Worm (Caenorhabditis elegans): ENCODE results near the gene C38C3.6.

ce11 chrV:1435106-1435505 is 56.3 kb downstream of the C38C3.6 start:
- TF ChIP-seq hlh-8 (tag; optimal IDR thresholded peaks at IDR 0.05) (no peak), hlh-13 (GFP tag; optimal IDR thresholded peaks at IDR 0.05) (no peak), lim-6 (tag; optimal IDR thresholded peaks at IDR 0.05) (no peak), hlh-15 (tag; optimal IDR thresholded peaks at IDR 0.05) (no peak)
